Fruit fly (Drosophila melanogaster) whole organism, embryonic: ENCODE measurements around the gene CG32695.

Experiments
- Antp ChIP-seq: fragments of 200-800 bp; sonication (Bioruptor generic); optimal IDR thresholded peaks from 3 replicates; lab custom pipeline; 2016; ENCODE audit warnings: missing biosample characterization, missing genetic modification characterization
- B-H2 ChIP-seq: fragments of 200-800 bp; sonication (Bioruptor generic); optimal IDR thresholded peaks from 2 replicates; lab custom pipeline; 2018; ENCODE audit warnings: missing biosample characterization, mild to moderate bottlenecking, missing genetic modification characterization
- Blimp-1 ChIP-seq: fragments of 200-800 bp; sonication (Bioruptor generic); optimal IDR thresholded peaks from 3 replicates; lab custom pipeline; 2018; ENCODE audit warnings: missing biosample characterization, missing genetic modification characterization, mild to moderate bottlenecking, moderate library complexity, missing genetic modification reagents
- CG11456 ChIP-seq: fragments of 200-800 bp; sonication (Bioruptor generic); IDR thresholded peaks from 3 replicates; pipeline ENCODE4 v1.3.6; 2022; ENCODE audit warnings: missing biosample characterization, missing genetic modification characterization
- CG11504 ChIP-seq: fragments of 200-800 bp; sonication (Bioruptor generic); optimal IDR thresholded peaks from 3 replicates; lab custom pipeline; 2019; ENCODE audit warnings: missing biosample characterization, mild to moderate bottlenecking, missing genetic modification characterization, moderate library complexity
- CG14441 ChIP-seq: fragments of 200-800 bp; sonication (Bioruptor generic); IDR thresholded peaks from 2 replicates; pipeline ENCODE4 v1.3.6; 2022; ENCODE audit warnings: missing biosample characterization, missing genetic modification characterization
- CG17328 ChIP-seq: fragments of 200-800 bp; sonication (Bioruptor generic); IDR thresholded peaks from 2 replicates; pipeline ENCODE4 v1.3.6; 2022; ENCODE audit warnings: missing biosample characterization, missing genetic modification characterization
- CG2889 ChIP-seq: fragments of 200-800 bp; sonication (Bioruptor generic); IDR thresholded peaks from 3 replicates; pipeline ENCODE4 v1.3.6; 2022; ENCODE audit warnings: missing biosample characterization, missing genetic modification characterization
- CG30403 ChIP-seq: fragments of 200-800 bp; sonication (Bioruptor generic); optimal IDR thresholded peaks from 3 replicates; lab custom pipeline; 2016; ENCODE audit warnings: missing biosample characterization, missing genetic modification characterization
- CG32772 ChIP-seq: fragments of 200-800 bp; sonication (Bioruptor generic); IDR thresholded peaks from 2 replicates; pipeline ENCODE4 v1.3.6; 2022; ENCODE audit warnings: missing biosample characterization, missing genetic modification characterization
- CG34376 ChIP-seq: fragments of 200-800 bp; sonication (Bioruptor generic); optimal IDR thresholded peaks from 2 replicates; lab custom pipeline; 2018; ENCODE audit warnings: missing biosample characterization, mild to moderate bottlenecking, missing genetic modification characterization
- CG3995 ChIP-seq: fragments of 200-800 bp; sonication (Bioruptor generic); optimal IDR thresholded peaks from 3 replicates; lab custom pipeline; 2016; ENCODE audit warnings: missing biosample characterization, missing genetic modification characterization
- CG4360 ChIP-seq: fragments of 200-800 bp; sonication (Bioruptor generic); IDR thresholded peaks from 2 replicates; pipeline ENCODE4 v1.3.6; 2022; ENCODE audit warnings: missing biosample characterization, missing genetic modification characterization
- CG5953 ChIP-seq: fragments of 200-800 bp; sonication (Bioruptor generic); IDR thresholded peaks from 2 replicates; pipeline ENCODE4 v1.3.6; 2022; ENCODE audit warnings: missing biosample characterization, missing genetic modification characterization
- CG6254 ChIP-seq: fragments of 200-800 bp; sonication (Bioruptor generic); optimal IDR thresholded peaks from 3 replicates; lab custom pipeline; 2017; ENCODE audit warnings: mild to moderate bottlenecking, missing biosample characterization, missing genetic modification reagents, missing genetic modification characterization
- CG6689 ChIP-seq: fragments of 200-800 bp; sonication (Bioruptor generic); IDR thresholded peaks from 2 replicates; pipeline ENCODE4 v1.3.6; 2022; ENCODE audit warnings: missing biosample characterization, missing genetic modification characterization
- CG7357 ChIP-seq: fragments of 200-800 bp; sonication (Bioruptor generic); IDR thresholded peaks from 3 replicates; pipeline ENCODE4 v1.3.6; 2022; ENCODE audit warnings: missing biosample characterization, missing genetic modification characterization
- CG9932 ChIP-seq: fragments of 200-800 bp; sonication (Bioruptor generic); IDR thresholded peaks from 2 replicates; pipeline ENCODE4 v1.3.6; 2022; ENCODE audit warnings: missing biosample characterization, missing genetic modification characterization
- Camta ChIP-seq: fragments of 200-800 bp; sonication (Bioruptor generic); optimal IDR thresholded peaks from 2 replicates; lab custom pipeline; 2016; ENCODE audit warnings: missing biosample characterization, missing genetic modification characterization
- Dfd ChIP-seq, 2 experiments: fragments of >200 bp; optimal IDR thresholded peaks; 2 replicates each; lab custom pipeline; 2017; ENCODE audit warnings: missing biosample characterization in 2 of 2, missing genetic modification characterization in 2 of 2
- Doc3 ChIP-seq: fragments of 200-800 bp; sonication (Bioruptor generic); IDR thresholded peaks from 3 replicates; pipeline ENCODE4 v1.3.6; 2022; ENCODE audit warnings: missing biosample characterization, missing genetic modification characterization; ENCODE audit not compliant: partially characterized antibody
- Ets65A ChIP-seq: fragments of 200-800 bp; sonication (Bioruptor generic); peaks from one replicate; lab custom pipeline; 2016; ENCODE audit warnings: missing biosample characterization, missing genetic modification characterization
- H2.0 ChIP-seq: fragments of 200-800 bp; sonication (Bioruptor generic); IDR thresholded peaks from 2 replicates; pipeline ENCODE4 v1.3.6; 2022; ENCODE audit warnings: missing biosample characterization, missing genetic modification characterization
- MESR4 ChIP-seq: fragments of 200-800 bp; sonication (Bioruptor generic); optimal IDR thresholded peaks from 2 replicates; lab custom pipeline; 2018; ENCODE audit warnings: missing biosample characterization, mild to moderate bottlenecking, missing genetic modification characterization, moderate library complexity
- MTF-1 ChIP-seq: fragments of 200-800 bp; sonication (Bioruptor generic); optimal IDR thresholded peaks from 2 replicates; lab custom pipeline; 2018; ENCODE audit warnings: missing biosample characterization, mild to moderate bottlenecking, missing genetic modification characterization, borderline replicate concordance
- NFAT ChIP-seq: fragments of 200-800 bp; sonication (Bioruptor generic); IDR thresholded peaks from 2 replicates; pipeline ENCODE4 v1.3.6; 2022; ENCODE audit warnings: missing biosample characterization, missing genetic modification characterization
- Rfx ChIP-seq: fragments of 200-800 bp; sonication (Bioruptor generic); IDR thresholded peaks from 2 replicates; pipeline ENCODE4 v1.3.6; 2022; ENCODE audit warnings: missing biosample characterization, missing genetic modification characterization
- Sox102F ChIP-seq: fragments of 200-800 bp; sonication (Bioruptor generic); optimal IDR thresholded peaks from 2 replicates; lab custom pipeline; 2018; ENCODE audit warnings: missing biosample characterization, mild to moderate bottlenecking, missing genetic modification characterization, moderate library complexity
- Trl ChIP-seq, 3 experiments: fragments of >200 bp in 2 of 3; fragments of 200-800 bp in 1 of 3; sonication (Bioruptor generic) in 1 of 3; optimal IDR thresholded peaks; 2 replicates in 1 of 3; 3 replicates in 2 of 3; lab custom pipeline; 2016 to 2017; ENCODE audit warnings: missing biosample characterization in 1 of 3, missing genetic modification characterization in 1 of 3
- ap ChIP-seq: fragments of 200-800 bp; sonication (Bioruptor generic); IDR thresholded peaks from 2 replicates; pipeline ENCODE4 v1.3.6; 2022; ENCODE audit warnings: missing biosample characterization, missing genetic modification characterization
- ase ChIP-seq: fragments of 200-800 bp; sonication (Bioruptor generic); IDR thresholded peaks from 3 replicates; pipeline ENCODE4 v1.3.6; 2022; ENCODE audit warnings: missing biosample characterization, missing genetic modification characterization
- chinmo ChIP-seq: fragments of 200-800 bp; sonication (Bioruptor generic); IDR thresholded peaks from 4 replicates; pipeline ENCODE4 v1.3.6; 2022; ENCODE audit warnings: missing biosample characterization, missing genetic modification characterization; ENCODE audit not compliant: partially characterized antibody
- gcm2 ChIP-seq: fragments of 200-800 bp; sonication (Bioruptor generic); optimal IDR thresholded peaks from 2 replicates; lab custom pipeline; 2016; ENCODE audit warnings: missing biosample characterization, missing genetic modification characterization
- hkb ChIP-seq, 2 experiments: fragments of 200-800 bp in 1 of 2; fragments of >200 bp in 1 of 2; sonication (Bioruptor generic) in 1 of 2; IDR thresholded peaks in 1 of 2; optimal IDR thresholded peaks in 1 of 2; 2 replicates each; pipeline versions ENCODE4 v1.3.6 to Lab custom; 2017 to 2022; ENCODE audit warnings: missing biosample characterization in 1 of 2, missing genetic modification characterization in 1 of 2
- ken ChIP-seq: fragments of 200-800 bp; sonication (Bioruptor generic); IDR thresholded peaks from 3 replicates; pipeline ENCODE4 v1.3.6; 2022; ENCODE audit warnings: missing biosample characterization, missing genetic modification characterization
- luna ChIP-seq: fragments of 200-800 bp; sonication (Bioruptor generic); optimal IDR thresholded peaks from 2 replicates; lab custom pipeline; 2016; ENCODE audit warnings: missing biosample characterization, missing genetic modification characterization
- nom ChIP-seq: fragments of 200-800 bp; sonication (Bioruptor generic); optimal IDR thresholded peaks from 2 replicates; lab custom pipeline; 2017; ENCODE audit warnings: missing biosample characterization, missing genetic modification characterization, mild to moderate bottlenecking, moderate library complexity, missing genetic modification reagents
- pan ChIP-seq, 4 experiments: fragments of >200 bp in 3 of 4; fragments of 200-800 bp in 1 of 4; sonication (Bioruptor generic) in 1 of 4; optimal IDR thresholded peaks in 3 of 4; IDR thresholded peaks in 1 of 4; 2 replicates each; pipeline versions ENCODE4 v1.3.6 to Lab custom; 2017 to 2022; ENCODE audit warnings: missing biosample characterization in 2 of 4, missing genetic modification characterization in 2 of 4, mixed read lengths in 1 of 4
- rib ChIP-seq: fragments of 200-800 bp; sonication (Bioruptor generic); IDR thresholded peaks from 2 replicates; pipeline ENCODE4 v1.3.6; 2022; ENCODE audit warnings: missing biosample characterization, missing genetic modification characterization
- salm ChIP-seq: fragments of 200-800 bp; sonication (Bioruptor generic); optimal IDR thresholded peaks from 2 replicates; lab custom pipeline; 2018; ENCODE audit warnings: missing biosample characterization, mild to moderate bottlenecking, missing genetic modification characterization
- sens ChIP-seq: fragments of 200-800 bp; sonication (Bioruptor generic); peaks from one replicate; lab custom pipeline; 2016; ENCODE audit warnings: missing biosample characterization, missing genetic modification characterization
- seq ChIP-seq: fragments of 200-800 bp; sonication (Bioruptor generic); IDR thresholded peaks from 2 replicates; pipeline ENCODE4 v1.3.6; 2022; ENCODE audit warnings: missing biosample characterization, missing genetic modification characterization
- slbo ChIP-seq: fragments of 200-800 bp; sonication (Bioruptor generic); IDR thresholded peaks from 2 replicates; pipeline ENCODE4 v1.3.6; 2022; ENCODE audit warnings: missing biosample characterization, missing genetic modification characterization
- sr ChIP-seq: fragments of 200-800 bp; sonication (Bioruptor generic); IDR thresholded peaks from 3 replicates; pipeline ENCODE4 v1.3.6; 2022; ENCODE audit warnings: missing biosample characterization, missing genetic modification characterization
- stc ChIP-seq: fragments of 200-800 bp; sonication (Bioruptor generic); IDR thresholded peaks from 2 replicates; pipeline ENCODE4 v1.3.6; 2022; ENCODE audit warnings: missing biosample characterization, missing genetic modification characterization
- ttk ChIP-seq: fragments of 200-800 bp; sonication (Bioruptor generic); IDR thresholded peaks from 2 replicates; pipeline ENCODE4 v2.1.2; 2022; ENCODE audit warnings: missing biosample characterization, missing genetic modification characterization
- twi ChIP-seq: fragments of 200-800 bp; optimal IDR thresholded peaks from 2 replicates; lab custom pipeline; 2019; ENCODE audit warnings: missing biosample characterization, mild to moderate bottlenecking, missing genetic modification characterization, moderate library complexity

CG32695 gene

DNA sequence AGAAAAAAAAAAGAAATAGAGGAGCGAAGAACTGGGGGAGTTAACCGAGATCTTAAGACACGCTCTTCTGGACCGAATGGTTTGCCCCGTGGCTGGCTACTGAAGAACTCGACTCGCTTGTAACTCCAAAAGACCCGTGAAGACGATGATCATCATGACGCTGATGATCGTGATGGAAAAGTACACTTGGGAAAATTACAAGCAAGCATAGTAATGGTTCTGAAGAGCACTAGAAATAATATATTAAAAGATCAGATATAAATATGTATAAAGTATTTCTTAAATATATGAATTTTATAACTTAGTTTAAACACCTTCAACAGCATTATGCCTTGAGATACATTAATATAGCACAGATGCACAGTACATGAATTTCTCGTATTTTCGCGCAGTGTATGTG is 37.2 kb upstream of the CG32695 start, which contains the start of gene CG1986 (continued):
- TF ChIP-seq twi (tag; lab: Kevin White, UChicago), result no peak
- no peak for TF ChIP-seq gcm2
- TF ChIP-seq MTF-1 (GFP tag; lab: Kevin White, UChicago), result no peak
- TF ChIP-seq, all 482 proteins: peak for 11

DNA sequence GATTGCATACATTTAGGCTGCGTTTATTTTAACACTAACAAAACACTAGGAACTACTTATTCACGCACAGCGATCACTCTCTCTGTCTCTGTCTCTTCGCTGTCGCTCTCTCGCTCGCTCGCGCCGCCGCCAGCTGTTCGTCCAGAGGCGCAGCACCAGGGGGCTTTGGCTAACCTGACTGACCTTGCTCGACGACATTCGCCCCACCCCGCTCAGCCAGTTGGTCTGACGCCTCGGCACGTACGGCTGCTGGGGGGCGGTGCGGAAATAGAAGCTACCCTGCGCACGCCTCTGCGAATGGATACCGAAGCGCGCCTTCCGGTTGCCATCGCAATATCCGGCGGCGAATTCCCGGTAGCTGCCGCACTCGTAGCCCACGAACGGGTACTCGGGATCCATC is 35.5 kb upstream of the CG32695 start:
- no peak for TF ChIP-seq hkb (optimal IDR thresholded peaks at IDR 0.05; lab: Kevin White, UChicago)
- TF ChIP-seq hkb (GFP tag; IDR thresholded peaks at IDR 0.05; lab: Robert Waterston, UW), result peak; percentile 37; the same call in 1 of the 2 replicates
- TF ChIP-seq Rfx (GFP tag; lab: Robert Waterston, UW), result peak; percentile 64
- TF ChIP-seq ttk (GFP tag; lab: Robert Waterston, UW), result peak; percentile 37; the same call in 1 of the 2 replicates
- TF ChIP-seq Trl (optimal IDR thresholded peaks at IDR 0.05; lab: Kevin White, UChicago), result no peak
- TF ChIP-seq Trl (GFP tag; optimal IDR thresholded peaks at IDR 0.05; lab: Kevin White, UChicago), result no peak
- no peak for TF ChIP-seq Doc3 (GFP tag; lab: Robert Waterston, UW)
- TF ChIP-seq ken, result peak; percentile 48; the same call in 1 of the 3 replicates
- no peak for TF ChIP-seq luna (GFP tag; lab: Kevin White, UChicago)
- 0 out of 2 replicates have a peak, but pooled peaks have one; percentile 22 for TF ChIP-seq stc (GFP tag; lab: Robert Waterston, UW)
- TF ChIP-seq CG30403 (GFP tag; lab: Kevin White, UChicago), result no peak
- 0 out of 3 replicates have a peak, but pooled peaks have one; percentile 26 for TF ChIP-seq CG7357 (GFP tag; lab: Robert Waterston, UW)
- 0 out of 2 replicates have a peak, but pooled peaks have one; percentile 35 for TF ChIP-seq CG5953 (GFP tag; lab: Robert Waterston, UW)
- no peak for TF ChIP-seq Blimp-1 (GFP tag; lab: Kevin White, UChicago)
- peak; percentile 2 for TF ChIP-seq Antp (GFP tag; lab: Kevin White, UChicago)
- peak; percentile 20 for TF ChIP-seq CG11504 (tag; lab: Kevin White, UChicago)
- no peak for TF ChIP-seq rib (GFP tag; lab: Robert Waterston, UW)
- TF ChIP-seq nom (GFP tag; lab: Kevin White, UChicago), result no peak
- TF ChIP-seq H2.0, result peak; percentile 27; the same call in 1 of the 2 replicates
- peak; percentile 45 for TF ChIP-seq slbo (GFP tag; lab: Robert Waterston, UW)
- TF ChIP-seq B-H2 (GFP tag; lab: Kevin White, UChicago), result no peak
- TF ChIP-seq CG34376 (GFP tag; lab: Kevin White, UChicago), result no peak
- 0 out of 3 replicates have a peak, but pooled peaks have one; percentile 49 for TF ChIP-seq CG11456 (GFP tag; lab: Robert Waterston, UW)
- TF ChIP-seq Sox102F, result peak; percentile 1
- no peak for TF ChIP-seq pan (optimal IDR thresholded peaks at IDR 0.05; lab: Kevin White, UChicago)
- TF ChIP-seq pan (GFP tag; optimal IDR thresholded peaks at IDR 0.05 in 1 of 2, IDR thresholded peaks at IDR 0.05 in 1 of 2), result peak in 1 of 2 experiments; percentile 45
- 0 out of 2 replicates have a peak, but pooled peaks have one; percentile 32 for TF ChIP-seq CG32772 (GFP tag; lab: Robert Waterston, UW)
- peak; percentile 39; the same call in 1 of the 2 replicates for TF ChIP-seq CG14441 (GFP tag; lab: Robert Waterston, UW)
- TF ChIP-seq ap (GFP tag; lab: Robert Waterston, UW), result peak; percentile 31; the same call in 1 of the 2 replicates
- 0 out of 2 replicates have a peak, but pooled peaks have one; percentile 30 for TF ChIP-seq NFAT
- TF ChIP-seq Dfd (GFP tag; optimal IDR thresholded peaks at IDR 0.05; lab: Kevin White, UChicago), result no peak
- TF ChIP-seq salm (tag; lab: Kevin White, UChicago), result no peak
- peak; percentile 21; the same call in 1 of the 3 replicates for TF ChIP-seq sr
- TF ChIP-seq MESR4 (GFP tag; lab: Kevin White, UChicago), result no peak
- TF ChIP-seq seq (GFP tag; lab: Robert Waterston, UW), result 0 out of 2 replicates have a peak, but pooled peaks have one; percentile 18
- peak; percentile 39 for TF ChIP-seq CG9932 (GFP tag; lab: Robert Waterston, UW)
- no peak for TF ChIP-seq CG4360 (GFP tag; lab: Robert Waterston, UW)
- TF ChIP-seq Camta, result no peak
- TF ChIP-seq Ets65A (GFP tag; lab: Kevin White, UChicago), result peak; percentile 90
- TF ChIP-seq ase (GFP tag; lab: Robert Waterston, UW), result 0 out of 3 replicates have a peak, but pooled peaks have one; percentile 28
- TF ChIP-seq CG6689, result 0 out of 2 replicates have a peak, but pooled peaks have one; percentile 19
- peak; percentile 65 for TF ChIP-seq CG3995
- no peak for TF ChIP-seq CG6254 (GFP tag; lab: Kevin White, UChicago)
- TF ChIP-seq sens (GFP tag; lab: Kevin White, UChicago), result peak; percentile 58
- 0 out of 3 replicates have a peak, but pooled peaks have one; percentile 12 for TF ChIP-seq CG2889 (GFP tag; lab: Robert Waterston, UW)
- 0 out of 4 replicates have a peak, but pooled peaks have one; percentile 19 for TF ChIP-seq chinmo (GFP tag; lab: Robert Waterston, UW)
- TF ChIP-seq CG17328 (GFP tag; lab: Robert Waterston, UW), result no peak
